Worm (Caenorhabditis elegans) whole organism, young adult: ENCODE results near the gene hil-3.

ENCODE experiments used
- B0035.1 ChIP-seq: sonication (generic microtip); optimal IDR thresholded peaks from 2 replicates; lab custom pipeline; 2016; ENCODE audit warnings: missing genetic modification characterization, mild to moderate bottlenecking, missing compliant biosample characterization, missing genotype, missing genetic modification reagents
- B0261.1 ChIP-seq: sonication (generic microtip); optimal IDR thresholded peaks from 2 replicates; lab custom pipeline; 2016; ENCODE audit warnings: mild to moderate bottlenecking, missing genetic modification characterization, moderate library complexity, missing compliant biosample characterization
- B0336.3 ChIP-seq: fragments of 200-800 bp; sonication (Bioruptor generic); IDR thresholded peaks from 2 replicates; pipeline ENCODE4 v1.3.6; 2022; ENCODE audit warnings: missing genetic modification characterization, missing compliant biosample characterization
- C06A6.2 ChIP-seq: fragments of 200-800 bp; sonication (Bioruptor generic); conservative IDR thresholded peaks from 2 replicates; pipeline ENCODE4 v1.3.6; 2022; ENCODE audit warnings: missing genetic modification characterization, missing compliant biosample characterization
- C17E4.6 ChIP-seq: fragments of 200-800 bp; sonication (Bioruptor generic); IDR thresholded peaks from 2 replicates; pipeline ENCODE4 v1.3.6; 2022; ENCODE audit warnings: missing genetic modification reagents, missing genetic modification characterization, missing compliant biosample characterization
- D2030.7 ChIP-seq: fragments of 200-800 bp; sonication (Bioruptor generic); IDR thresholded peaks from 2 replicates; pipeline ENCODE4 v1.3.6; 2022; ENCODE audit warnings: missing genetic modification reagents, missing genetic modification characterization, missing compliant biosample characterization
- F37B4.10 ChIP-seq: fragments of 200-800 bp; sonication (Bioruptor generic); IDR thresholded peaks from 2 replicates; pipeline ENCODE4 v1.3.6; 2022; ENCODE audit warnings: missing genetic modification characterization, missing compliant biosample characterization
- F57C9.4 ChIP-seq: sonication (generic microtip); optimal IDR thresholded peaks from 2 replicates; lab custom pipeline; 2017; ENCODE audit warnings: mild to moderate bottlenecking, missing genetic modification characterization, missing compliant biosample characterization
- Y53G8AR.9 ChIP-seq: fragments of 200-800 bp; sonication (Bioruptor generic); conservative IDR thresholded peaks from 2 replicates; pipeline ENCODE4 v1.3.6; 2022; ENCODE audit warnings: missing genetic modification reagents, missing genetic modification characterization, missing compliant biosample characterization
- Y56A3A.18 ChIP-seq: fragments of 200-800 bp; sonication (Bioruptor generic); IDR thresholded peaks from 2 replicates; pipeline ENCODE4 v1.3.6; 2022; ENCODE audit warnings: missing genetic modification reagents, missing genetic modification characterization, missing compliant biosample characterization
- ZK185.1 ChIP-seq: sonication (generic microtip); optimal IDR thresholded peaks from 2 replicates; lab custom pipeline; 2016; ENCODE audit warnings: mild to moderate bottlenecking, missing genetic modification characterization, missing compliant biosample characterization; ENCODE audit not compliant: poor library complexity, severe bottlenecking
- ama-1 ChIP-seq, 3 experiments: fragments of 150-350 bp in 1 of 3; sonication (generic microtip) in 2 of 3; optimal IDR thresholded peaks; 2 replicates each; lab custom pipeline; 2014 to 2018; ENCODE audit warnings: missing biosample characterization in 2 of 3, missing genetic modification characterization in 2 of 3, missing genetic modification reagents in 2 of 3
- athp-1 ChIP-seq: sonication (generic microtip); optimal IDR thresholded peaks from 2 replicates; lab custom pipeline; 2017; ENCODE audit warnings: mild to moderate bottlenecking, missing genetic modification characterization, missing compliant biosample characterization
- attf-3 ChIP-seq: fragments of 200-800 bp; sonication (Bioruptor generic); conservative IDR thresholded peaks from 2 replicates; pipeline ENCODE4 v1.3.6; 2022; ENCODE audit warnings: missing genetic modification reagents, missing genetic modification characterization, missing compliant biosample characterization
- bed-2 ChIP-seq: fragments of 200-800 bp; sonication (Bioruptor generic); IDR thresholded peaks from 2 replicates; pipeline ENCODE4 v1.3.6; 2022; ENCODE audit warnings: missing genetic modification reagents, missing genetic modification characterization, missing compliant biosample characterization
- cebp-1 ChIP-seq, 2 experiments: fragments of 200-800 bp in 1 of 2; sonication (Bioruptor generic) in 1 of 2; sonication (generic microtip) in 1 of 2; IDR thresholded peaks in 1 of 2; optimal IDR thresholded peaks in 1 of 2; 2 replicates each; pipeline versions ENCODE4 v1.3.6 to Lab custom; 2017 to 2022; ENCODE audit warnings: missing compliant biosample characterization in 2 of 2, missing genetic modification characterization in 2 of 2, mild to moderate bottlenecking in 1 of 2, missing genetic modification reagents in 1 of 2, moderate library complexity in 1 of 2
- cebp-2 ChIP-seq: fragments of 200-800 bp; sonication (Bioruptor generic); IDR thresholded peaks from 2 replicates; pipeline ENCODE4 v1.3.6; 2022; ENCODE audit warnings: missing genetic modification characterization, missing compliant biosample characterization
- ceh-91 ChIP-seq: fragments of 200-800 bp; sonication (Bioruptor generic); IDR thresholded peaks from 2 replicates; pipeline ENCODE4 v1.3.6; 2022; ENCODE audit warnings: missing genetic modification reagents, missing genetic modification characterization, missing compliant biosample characterization
- die-1 ChIP-seq: sonication (generic microtip); optimal IDR thresholded peaks from 2 replicates; lab custom pipeline; 2016; ENCODE audit warnings: missing genotype, mild to moderate bottlenecking, missing genetic modification characterization, missing compliant biosample characterization
- egrh-3 ChIP-seq: fragments of 200-800 bp; sonication (Bioruptor generic); IDR thresholded peaks from 2 replicates; pipeline ENCODE4 v1.3.6; 2022; ENCODE audit warnings: missing genetic modification reagents, missing genetic modification characterization, missing compliant biosample characterization
- ekl-4 ChIP-seq: fragments of 200-800 bp; sonication (Bioruptor generic); IDR thresholded peaks from 2 replicates; pipeline ENCODE4 v1.3.6; 2022; ENCODE audit warnings: missing genetic modification reagents, missing genetic modification characterization, missing compliant biosample characterization
- him-1 ChIP-seq: sonication (generic microtip); optimal IDR thresholded peaks from 2 replicates; lab custom pipeline; 2016; ENCODE audit warnings: missing genotype, missing genetic modification reagents, missing genetic modification characterization, missing compliant biosample characterization
- hmg-20 ChIP-seq: fragments of 200-800 bp; sonication (Bioruptor generic); IDR thresholded peaks from 2 replicates; pipeline ENCODE4 v1.3.6; 2022; ENCODE audit warnings: missing genetic modification reagents, missing genetic modification characterization, missing compliant biosample characterization
- let-526 ChIP-seq: fragments of 200-800 bp; sonication (Bioruptor generic); IDR thresholded peaks from 2 replicates; pipeline ENCODE4 v1.3.6; 2022; ENCODE audit warnings: missing genetic modification reagents, missing genetic modification characterization, missing compliant biosample characterization
- lin-26 ChIP-seq: fragments of 200-800 bp; sonication (Bioruptor generic); IDR thresholded peaks from 2 replicates; pipeline ENCODE4 v1.3.6; 2022; ENCODE audit warnings: missing genetic modification reagents, missing genetic modification characterization, missing compliant biosample characterization
- lin-35 ChIP-seq, 3 experiments: fragments of 150-350 bp in 2 of 3; sonication (generic microtip) in 1 of 3; optimal IDR thresholded peaks; 2 replicates each; lab custom pipeline; 2014 to 2018; ENCODE audit warnings: missing biosample characterization in 3 of 3, missing genetic modification characterization in 3 of 3, missing genetic modification reagents in 3 of 3
- lin-54 ChIP-seq: fragments of 200-800 bp; sonication (Bioruptor generic); optimal IDR thresholded peaks from 2 replicates; lab custom pipeline; 2018; ENCODE audit warnings: mild to moderate bottlenecking, missing genetic modification characterization, missing compliant biosample characterization
- lir-1 ChIP-seq: fragments of 200-800 bp; sonication (Bioruptor generic); conservative IDR thresholded peaks from 2 replicates; pipeline ENCODE4 v1.3.6; 2022; ENCODE audit warnings: missing genetic modification reagents, missing genetic modification characterization, missing compliant biosample characterization
- madf-10 ChIP-seq: sonication (generic microtip); optimal IDR thresholded peaks from 2 replicates; lab custom pipeline; 2016; ENCODE audit warnings: mild to moderate bottlenecking, missing genetic modification characterization, missing compliant biosample characterization
- mcd-1 ChIP-seq: fragments of 200-800 bp; sonication (Bioruptor generic); IDR thresholded peaks from 2 replicates; pipeline ENCODE4 v1.3.6; 2022; ENCODE audit warnings: missing genetic modification reagents, missing genetic modification characterization, missing compliant biosample characterization
- nfya-2 ChIP-seq: fragments of 200-800 bp; sonication (Bioruptor generic); IDR thresholded peaks from 2 replicates; pipeline ENCODE4 v1.3.6; 2022; ENCODE audit warnings: missing genetic modification reagents, missing genetic modification characterization, missing compliant biosample characterization
- nhr-120 ChIP-seq: fragments of 200-800 bp; sonication (Bioruptor generic); IDR thresholded peaks from 2 replicates; pipeline ENCODE4 v1.3.6; 2022; ENCODE audit warnings: missing genetic modification characterization, missing compliant biosample characterization
- nhr-179 ChIP-seq: sonication (generic microtip); optimal IDR thresholded peaks from 2 replicates; lab custom pipeline; 2016; ENCODE audit warnings: mild to moderate bottlenecking, missing genetic modification characterization, missing compliant biosample characterization
- pbrm-1 ChIP-seq: fragments of 200-800 bp; sonication (Bioruptor generic); IDR thresholded peaks from 2 replicates; pipeline ENCODE4 v1.3.6; 2022; ENCODE audit warnings: missing genetic modification reagents, missing genetic modification characterization, missing compliant biosample characterization
- rcor-1 ChIP-seq: fragments of 200-800 bp; sonication (Bioruptor generic); IDR thresholded peaks from 2 replicates; pipeline ENCODE4 v1.3.6; 2022; ENCODE audit warnings: missing genetic modification reagents, missing genetic modification characterization, missing compliant biosample characterization
- rec-8 ChIP-seq, 2 experiments: sonication (generic microtip); optimal IDR thresholded peaks; 2 replicates each; lab custom pipeline; 2016; ENCODE audit warnings: mild to moderate bottlenecking in 2 of 2, missing genetic modification characterization in 2 of 2, missing genetic modification reagents in 2 of 2, missing genotype in 2 of 2, missing biosample characterization in 1 of 2, missing compliant biosample characterization in 1 of 2, moderate library complexity in 1 of 2
- rpc-1 ChIP-seq, 2 experiments: fragments of 150-350 bp in 1 of 2; sonication (generic microtip) in 1 of 2; optimal IDR thresholded peaks; 2 replicates each; lab custom pipeline; 2014 to 2018; ENCODE audit warnings: missing biosample characterization in 1 of 2, missing genetic modification characterization in 1 of 2, missing genetic modification reagents in 1 of 2, missing genotype in 1 of 2
- snpc-1.1 ChIP-seq: sonication (generic microtip); optimal IDR thresholded peaks from 2 replicates; lab custom pipeline; 2017; ENCODE audit warnings: missing genetic modification characterization, mild to moderate bottlenecking, missing compliant biosample characterization, antibody characterized with exemption, moderate library complexity, missing genotype, missing genetic modification reagents; ENCODE audit not compliant: insufficient read depth
- snpc-3.4 ChIP-seq: sonication (generic microtip); optimal IDR thresholded peaks from 2 replicates; lab custom pipeline; 2017; ENCODE audit warnings: missing genetic modification characterization, mild to moderate bottlenecking, missing compliant biosample characterization, antibody characterized with exemption, moderate library complexity, missing genotype, missing genetic modification reagents
- snpc-4 ChIP-seq, 5 experiments: fragments of 150-350 bp in 1 of 5; sonication (generic microtip) in 4 of 5; optimal IDR thresholded peaks; 2 replicates each; lab custom pipeline; 2014 to 2018; ENCODE audit warnings: missing genetic modification characterization in 5 of 5, missing biosample characterization in 3 of 5, antibody characterized with exemption in 2 of 5, mild to moderate bottlenecking in 2 of 5, missing compliant biosample characterization in 2 of 5, missing genotype in 2 of 5, moderate library complexity in 2 of 5, missing genetic modification reagents in 1 of 5
- tbp1 ChIP-seq: fragments of 200-800 bp; sonication (Bioruptor generic); optimal IDR thresholded peaks from 2 replicates; lab custom pipeline; 2018; ENCODE audit warnings: mild to moderate bottlenecking, missing genetic modification characterization, missing compliant biosample characterization
- tbx-9 ChIP-seq: sonication (generic microtip); optimal IDR thresholded peaks from 2 replicates; lab custom pipeline; 2016; ENCODE audit warnings: borderline replicate concordance, missing genetic modification characterization, inconsistent platforms, missing compliant biosample characterization
- ztf-18 ChIP-seq: sonication (generic microtip); optimal IDR thresholded peaks from 2 replicates; lab custom pipeline; 2016; ENCODE audit warnings: missing genotype, mild to moderate bottlenecking, missing genetic modification characterization, missing compliant biosample characterization
- ztf-25 ChIP-seq: fragments of 200-800 bp; sonication (Bioruptor generic); IDR thresholded peaks from 2 replicates; pipeline ENCODE4 v1.3.6; 2022; ENCODE audit warnings: missing genetic modification reagents, missing genetic modification characterization, missing compliant biosample characterization
- ztf-6 ChIP-seq: fragments of 200-800 bp; sonication (Bioruptor generic); IDR thresholded peaks from 2 replicates; pipeline ENCODE4 v1.3.6; 2022; ENCODE audit warnings: missing genetic modification reagents, missing genetic modification characterization, missing compliant biosample characterization

The hil-3 gene

DNA sequence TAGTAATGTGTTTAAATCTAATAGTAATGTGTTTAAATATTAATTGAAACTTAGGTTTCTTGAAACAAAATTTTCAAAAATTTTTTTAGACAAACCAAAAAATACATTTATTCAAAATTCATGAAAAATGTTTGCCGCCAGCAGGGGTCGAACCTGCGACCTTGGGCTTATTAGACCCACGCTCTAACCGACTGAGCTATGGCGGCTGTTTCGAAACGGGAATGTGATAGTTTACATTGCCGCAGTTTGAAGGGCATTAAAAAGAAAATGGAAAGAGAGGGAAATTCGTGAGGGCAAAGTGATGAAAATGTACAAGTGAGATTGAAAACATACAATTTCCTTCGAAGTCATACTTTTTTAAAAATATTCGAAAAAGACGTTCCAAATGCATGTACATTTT is 2.5 kb upstream of the hil-3 start:
- TF ChIP-seq mcd-1 = peak; percentile 23; the same call in 1 of the 2 replicates
- TF ChIP-seq rec-8 (tag; optimal IDR thresholded peaks at IDR 0.05; lab: Kevin White, UChicago) = peak in 1 of 2 experiments; percentile 2
- TF ChIP-seq attf-3 (GFP tag; lab: Robert Waterston, UW) = 0 out of 2 replicates have a peak, but pooled peaks have one; percentile 18
- no peak for TF ChIP-seq ama-1 (optimal IDR thresholded peaks at IDR 0.05; lab: Kevin White, UChicago)
- TF ChIP-seq ama-1 (GFP tag; optimal IDR thresholded peaks at IDR 0.05; lab: Kevin White, UChicago) = peak; percentile 38
- TF ChIP-seq ZK185.1 (tag; lab: Kevin White, UChicago) = peak; percentile 70
- no peak for TF ChIP-seq ztf-6 (GFP tag; lab: Robert Waterston, UW)
- TF ChIP-seq C06A6.2 (GFP tag; lab: Robert Waterston, UW) = no peak
- peak; percentile 68 for TF ChIP-seq him-1 (tag; lab: Kevin White, UChicago)
- TF ChIP-seq Y53G8AR.9 (GFP tag; lab: Robert Waterston, UW) = no peak
- peak; percentile 86 for TF ChIP-seq B0261.1
- TF ChIP-seq nhr-120 (GFP tag; lab: Robert Waterston, UW) = no peak
- no peak for TF ChIP-seq lin-35 (GFP tag; optimal IDR thresholded peaks at IDR 0.05; lab: Kevin White, UChicago)
- no peak for TF ChIP-seq B0035.1
- TF ChIP-seq ekl-4 (GFP tag; lab: Robert Waterston, UW) = no peak; the same call in 1 of the 2 replicates
- TF ChIP-seq athp-1 (tag; lab: Kevin White, UChicago) = no peak
- TF ChIP-seq F57C9.4 (tag; lab: Kevin White, UChicago) = no peak
- TF ChIP-seq ztf-25 (GFP tag; lab: Robert Waterston, UW) = 0 out of 2 replicates have a peak, but pooled peaks have one; percentile 30
- no peak for TF ChIP-seq ztf-18 (tag; lab: Kevin White, UChicago)
- no peak for TF ChIP-seq cebp-1 (GFP tag; IDR thresholded peaks at IDR 0.05; lab: Robert Waterston, UW)
- peak; percentile 53 for TF ChIP-seq cebp-1 (tag; optimal IDR thresholded peaks at IDR 0.05; lab: Kevin White, UChicago)
- peak; percentile 38 for TF ChIP-seq snpc-1.1
- TF ChIP-seq lin-26 (GFP tag; lab: Robert Waterston, UW) = peak; percentile 78
- no peak for TF ChIP-seq tbx-9
- TF ChIP-seq Y56A3A.18 = peak; percentile 75; the same call in 1 of the 2 replicates
- TF ChIP-seq let-526 (GFP tag; lab: Robert Waterston, UW) = no peak
- 0 out of 2 replicates have a peak, but pooled peaks have one; percentile 36 for TF ChIP-seq F37B4.10 (GFP tag; lab: Robert Waterston, UW)
- 0 out of 2 replicates have a peak, but pooled peaks have one; percentile 51 for TF ChIP-seq hmg-20
- TF ChIP-seq nfya-2 (GFP tag; lab: Robert Waterston, UW) = no peak
- 0 out of 2 replicates have a peak, but pooled peaks have one; percentile 6 for TF ChIP-seq lir-1 (GFP tag; lab: Robert Waterston, UW)
- no peak for TF ChIP-seq bed-2 (GFP tag; lab: Robert Waterston, UW)
- no peak for TF ChIP-seq C17E4.6 (GFP tag; lab: Robert Waterston, UW)
- peak; percentile 85 for TF ChIP-seq pbrm-1 (GFP tag; lab: Robert Waterston, UW)
- peak; percentile 80 for TF ChIP-seq D2030.7 (GFP tag; lab: Robert Waterston, UW)
- TF ChIP-seq snpc-4 (GFP tag; optimal IDR thresholded peaks at IDR 0.05; lab: Kevin White, UChicago) = peak; percentile 67
- TF ChIP-seq snpc-4 (tag; optimal IDR thresholded peaks at IDR 0.05; lab: Kevin White, UChicago) = peak in 2 of 4 experiments; percentile 35 to 44
- peak; percentile 78 for TF ChIP-seq snpc-3.4
- TF ChIP-seq ceh-91 (GFP tag; lab: Robert Waterston, UW) = no peak
- TF ChIP-seq B0336.3 (GFP tag; lab: Robert Waterston, UW) = no peak
- peak; percentile 23 for TF ChIP-seq lin-54
- TF ChIP-seq rpc-1 (optimal IDR thresholded peaks at IDR 0.05; lab: Kevin White, UChicago) = peak; percentile 62
- TF ChIP-seq rpc-1 (tag; optimal IDR thresholded peaks at IDR 0.05; lab: Kevin White, UChicago) = peak; percentile 83
- peak; percentile 61 for TF ChIP-seq rcor-1 (GFP tag; lab: Robert Waterston, UW)
- TF ChIP-seq die-1 (tag; lab: Kevin White, UChicago) = peak; percentile 69
- TF ChIP-seq madf-10 (tag; lab: Kevin White, UChicago) = no peak
- TF ChIP-seq nhr-179 = no peak
- no peak for TF ChIP-seq cebp-2 (GFP tag; lab: Robert Waterston, UW)
- no peak for TF ChIP-seq egrh-3
- TF ChIP-seq tbp1 (GFP tag; lab: Kevin White, UChicago) = peak; percentile 92
